Worm (Caenorhabditis elegans) whole organism, L1 larva: Measurements from ENCODE around the gene nhr-14.

ENCODE experiments used
- C34B4.2 ChIP-seq: sonication (generic microtip); optimal IDR thresholded peaks from 2 replicates; lab custom pipeline; 2017; ENCODE audit warnings: mild to moderate bottlenecking, missing genetic modification characterization, missing compliant biosample characterization
- F16B12.6 ChIP-seq: fragments of 150-350 bp; optimal IDR thresholded peaks from 2 replicates; lab custom pipeline; 2014; ENCODE audit warnings: missing biosample characterization, missing genetic modification characterization
- Y116A8C.19 ChIP-seq: sonication (generic microtip); optimal IDR thresholded peaks from 2 replicates; lab custom pipeline; 2016; ENCODE audit warnings: missing compliant biosample characterization, missing genetic modification characterization, borderline replicate concordance
- aha-1 ChIP-seq: fragments of 150-350 bp; optimal IDR thresholded peaks from 2 replicates; lab custom pipeline; 2014; ENCODE audit warnings: missing biosample characterization, missing genetic modification characterization
- alr-1 ChIP-seq: fragments of 200-800 bp; sonication (Bioruptor generic); optimal IDR thresholded peaks from 2 replicates; lab custom pipeline; 2018; ENCODE audit warnings: borderline replicate concordance, mild to moderate bottlenecking, missing genetic modification characterization, missing compliant biosample characterization
- aly-2 ChIP-seq: fragments of 150-350 bp; optimal IDR thresholded peaks from 2 replicates; lab custom pipeline; 2014; ENCODE audit warnings: missing biosample characterization, missing genetic modification characterization
- blmp-1 ChIP-seq: fragments of 150-350 bp; optimal IDR thresholded peaks from 2 replicates; lab custom pipeline; 2014; ENCODE audit warnings: missing biosample characterization, missing genetic modification characterization
- ceh-8 ChIP-seq: fragments of 200-800 bp; sonication (Bioruptor generic); optimal IDR thresholded peaks from 2 replicates; lab custom pipeline; 2018; ENCODE audit warnings: mild to moderate bottlenecking, missing genetic modification characterization, moderate library complexity, missing compliant biosample characterization
- ceh-82 ChIP-seq, 3 experiments: fragments of 150-350 bp in 1 of 3; sonication (generic microtip) in 2 of 3; optimal IDR thresholded peaks; 2 replicates each; lab custom pipeline; 2014 to 2017; ENCODE audit warnings: missing biosample characterization in 3 of 3, missing genetic modification characterization in 3 of 3
- ceh-90 ChIP-seq: sonication (generic microtip); optimal IDR thresholded peaks from 2 replicates; lab custom pipeline; 2016; ENCODE audit warnings: missing genetic modification characterization, missing compliant biosample characterization
- egl-13 ChIP-seq: sonication (generic microtip); optimal IDR thresholded peaks from 2 replicates; lab custom pipeline; 2016; ENCODE audit warnings: missing genotype, missing genetic modification reagents, missing genetic modification characterization, missing compliant biosample characterization
- egl-27 ChIP-seq, 2 experiments: fragments of 150-350 bp in 1 of 2; sonication (generic microtip); optimal IDR thresholded peaks; 3 replicates each; lab custom pipeline; 2017 to 2018; ENCODE audit warnings: missing biosample characterization in 2 of 2, missing genetic modification characterization in 2 of 2, missing genetic modification reagents in 2 of 2
- elt-2 ChIP-seq: sonication (generic microtip); optimal IDR thresholded peaks from 2 replicates; lab custom pipeline; 2016; ENCODE audit warnings: missing genetic modification characterization, mild to moderate bottlenecking, inconsistent platforms, missing compliant biosample characterization, missing genetic modification reagents
- elt-3 ChIP-seq, 6 experiments: fragments of 150-350 bp in 1 of 6; sonication (generic microtip); optimal IDR thresholded peaks; 2 replicates each; lab custom pipeline; 2017 to 2018; ENCODE audit warnings: missing biosample characterization in 6 of 6, missing genetic modification characterization in 6 of 6, inconsistent platforms in 1 of 6
- fkh-4 ChIP-seq: sonication (generic microtip); optimal IDR thresholded peaks from 2 replicates; lab custom pipeline; 2016; ENCODE audit warnings: missing compliant biosample characterization, missing genetic modification characterization, borderline replicate concordance
- fos-1 ChIP-seq: fragments of 150-350 bp; optimal IDR thresholded peaks from 2 replicates; lab custom pipeline; 2014; ENCODE audit warnings: missing biosample characterization, missing genetic modification characterization
- hlh-17 ChIP-seq: fragments of 200-800 bp; sonication (Bioruptor generic); optimal IDR thresholded peaks from 2 replicates; lab custom pipeline; 2018; ENCODE audit warnings: missing genetic modification characterization, mild to moderate bottlenecking, missing compliant biosample characterization, moderate library complexity, borderline replicate concordance
- hpl-2 ChIP-seq: fragments of 150-350 bp; optimal IDR thresholded peaks from 2 replicates; lab custom pipeline; 2014; ENCODE audit warnings: missing biosample characterization, missing genetic modification reagents, missing genetic modification characterization
- irx-1 ChIP-seq: sonication (generic microtip); optimal IDR thresholded peaks from 2 replicates; lab custom pipeline; 2016; ENCODE audit warnings: missing genetic modification characterization, missing compliant biosample characterization
- jun-1 ChIP-seq: fragments of 150-350 bp; optimal IDR thresholded peaks from 2 replicates; lab custom pipeline; 2014; ENCODE audit warnings: missing biosample characterization, missing genetic modification reagents, missing genetic modification characterization
- lin-15B ChIP-seq: fragments of 150-350 bp; sonication (generic microtip); optimal IDR thresholded peaks from 3 replicates; lab custom pipeline; 2014; ENCODE audit warnings: missing biosample characterization, missing genetic modification characterization
- lin-35 ChIP-seq, 2 experiments: fragments of 150-350 bp; optimal IDR thresholded peaks; 2 replicates each; lab custom pipeline; 2014; ENCODE audit warnings: missing biosample characterization in 2 of 2, missing genetic modification characterization in 2 of 2, missing genetic modification reagents in 2 of 2
- lir-3 ChIP-seq: sonication (generic microtip); optimal IDR thresholded peaks from 2 replicates; lab custom pipeline; 2016; ENCODE audit warnings: mild to moderate bottlenecking, missing genetic modification characterization, moderate library complexity, missing compliant biosample characterization; ENCODE audit not compliant: poor library complexity
- lsy-2 ChIP-seq, 2 experiments: fragments of 150-350 bp; optimal IDR thresholded peaks; 2 replicates each; lab custom pipeline; 2014; ENCODE audit warnings: missing biosample characterization in 2 of 2, missing genetic modification characterization in 2 of 2
- mab-9 ChIP-seq: fragments of 200-800 bp; sonication (Bioruptor generic); IDR thresholded peaks from 2 replicates; pipeline ENCODE4 v1.3.6; 2022; ENCODE audit warnings: missing genetic modification reagents, missing genetic modification characterization, missing compliant biosample characterization
- mdl-1 ChIP-seq, 2 experiments: fragments of 150-350 bp; optimal IDR thresholded peaks; 2 replicates each; lab custom pipeline; 2014 to 2017; ENCODE audit warnings: missing biosample characterization in 2 of 2, missing genetic modification characterization in 2 of 2, inconsistent platforms in 1 of 2
- mep-1 ChIP-seq: fragments of 150-350 bp; optimal IDR thresholded peaks from 2 replicates; lab custom pipeline; 2014; ENCODE audit warnings: missing biosample characterization, missing genetic modification characterization
- nhr-11 ChIP-seq: fragments of 150-350 bp; optimal IDR thresholded peaks from 2 replicates; lab custom pipeline; 2014; ENCODE audit warnings: missing biosample characterization, missing genetic modification characterization
- nhr-12 ChIP-seq: sonication (generic microtip); optimal IDR thresholded peaks from 2 replicates; lab custom pipeline; 2017; ENCODE audit warnings: missing biosample characterization, missing genetic modification characterization
- nhr-19 ChIP-seq: fragments of 200-800 bp; sonication (Bioruptor generic); conservative IDR thresholded peaks from 2 replicates; pipeline ENCODE4 v1.3.6; 2022; ENCODE audit warnings: missing genetic modification characterization, missing compliant biosample characterization
- nhr-28 ChIP-seq: fragments of 150-350 bp; optimal IDR thresholded peaks from 2 replicates; lab custom pipeline; 2014; ENCODE audit warnings: missing biosample characterization, missing genetic modification characterization
- nhr-47 ChIP-seq: sonication (generic microtip); optimal IDR thresholded peaks from 2 replicates; lab custom pipeline; 2016; ENCODE audit warnings: mild to moderate bottlenecking, missing genetic modification characterization, moderate library complexity, missing compliant biosample characterization
- nhr-71 ChIP-seq: sonication (generic microtip); optimal IDR thresholded peaks from 2 replicates; lab custom pipeline; 2016; ENCODE audit warnings: mild to moderate bottlenecking, missing genetic modification characterization, moderate library complexity, missing compliant biosample characterization
- nhr-76 ChIP-seq: sonication (generic microtip); optimal IDR thresholded peaks from 2 replicates; lab custom pipeline; 2017; ENCODE audit warnings: missing biosample characterization, missing genetic modification characterization
- nhr-84 ChIP-seq: sonication (generic microtip); optimal IDR thresholded peaks from 2 replicates; lab custom pipeline; 2017; ENCODE audit warnings: missing biosample characterization, missing genetic modification characterization
- nhr-85 ChIP-seq: sonication (generic microtip); peaks from one replicate; lab custom pipeline; 2016; ENCODE audit warnings: missing genetic modification characterization, inconsistent platforms, missing compliant biosample characterization
- nhr-90 ChIP-seq: sonication (generic microtip); optimal IDR thresholded peaks from 2 replicates; lab custom pipeline; 2016; ENCODE audit warnings: mild to moderate bottlenecking, missing genetic modification characterization, missing compliant biosample characterization; ENCODE audit not compliant: poor library complexity
- pax-3 ChIP-seq: fragments of 200-800 bp; sonication (Bioruptor generic); optimal IDR thresholded peaks from 2 replicates; lab custom pipeline; 2018; ENCODE audit warnings: mild to moderate bottlenecking, missing genetic modification characterization, moderate library complexity, missing compliant biosample characterization
- rnt-1 ChIP-seq: sonication (generic microtip); optimal IDR thresholded peaks from 2 replicates; lab custom pipeline; 2016; ENCODE audit warnings: mild to moderate bottlenecking, missing genetic modification characterization, moderate library complexity, missing compliant biosample characterization
- snu-23 ChIP-seq: sonication (generic microtip); optimal IDR thresholded peaks from 2 replicates; lab custom pipeline; 2016; ENCODE audit warnings: missing genetic modification characterization, missing compliant biosample characterization
- sox-4 ChIP-seq: sonication (generic microtip); optimal IDR thresholded peaks from 2 replicates; lab custom pipeline; 2016; ENCODE audit warnings: missing genetic modification characterization, missing compliant biosample characterization
- sptf-1 ChIP-seq: fragments of 150-350 bp; optimal IDR thresholded peaks from 2 replicates; lab custom pipeline; 2014; ENCODE audit warnings: missing biosample characterization, missing genetic modification characterization
- sup-37 ChIP-seq: fragments of 200-800 bp; sonication (Bioruptor generic); optimal IDR thresholded peaks from 2 replicates; lab custom pipeline; 2018; ENCODE audit warnings: mild to moderate bottlenecking, missing genetic modification characterization, missing compliant biosample characterization
- swsn-7 ChIP-seq: sonication (generic microtip); optimal IDR thresholded peaks from 2 replicates; lab custom pipeline; 2016; ENCODE audit warnings: missing genetic modification characterization, missing compliant biosample characterization
- tbx-2 ChIP-seq: sonication (generic microtip); optimal IDR thresholded peaks from 2 replicates; lab custom pipeline; 2016; ENCODE audit warnings: missing genetic modification characterization, missing compliant biosample characterization
- unc-62 ChIP-seq: fragments of 150-350 bp; optimal IDR thresholded peaks from 2 replicates; lab custom pipeline; 2014; ENCODE audit warnings: missing biosample characterization, missing genetic modification reagents, missing genetic modification characterization
- unc-98 ChIP-seq: fragments of 200-800 bp; sonication (Bioruptor generic); IDR thresholded peaks from 2 replicates; pipeline ENCODE4 v1.3.6; 2022; ENCODE audit warnings: missing genetic modification characterization, missing compliant biosample characterization
- vab-15 ChIP-seq: sonication (generic microtip); optimal IDR thresholded peaks from 2 replicates; lab custom pipeline; 2017; ENCODE audit warnings: missing genotype, mild to moderate bottlenecking, missing genetic modification characterization, missing compliant biosample characterization
- xbp-1 ChIP-seq: sonication (generic microtip); optimal IDR thresholded peaks from 2 replicates; lab custom pipeline; 2016; ENCODE audit warnings: missing genetic modification characterization, missing compliant biosample characterization
- zag-1 ChIP-seq: fragments of 150-350 bp; optimal IDR thresholded peaks from 2 replicates; lab custom pipeline; 2014; ENCODE audit warnings: missing biosample characterization, missing genetic modification characterization
- zip-4 ChIP-seq: fragments of 200-800 bp; sonication (Bioruptor generic); optimal IDR thresholded peaks from 2 replicates; lab custom pipeline; 2018; ENCODE audit warnings: mild to moderate bottlenecking, missing genetic modification characterization, moderate library complexity, missing compliant biosample characterization
- ztf-4 ChIP-seq: fragments of 150-350 bp; optimal IDR thresholded peaks from 2 replicates; lab custom pipeline; 2014; ENCODE audit warnings: missing biosample characterization, missing genetic modification characterization

The nhr-14 gene

ce11 chrX:8481716-8482115 lies 5.7 kb upstream of the nhr-14 start (continued):
- TF ChIP-seq ztf-4 (no peak), mdl-1 (tag; optimal IDR thresholded peaks at IDR 0.05; lab: Kevin White, UChicago) (no peak), nhr-11 (no peak), zag-1 (tag; lab: Kevin White, UChicago) (no peak), hpl-2 (no peak), swsn-7 (tag; lab: Kevin White, UChicago) (peak; percentile 17), nhr-84 (tag; lab: Kevin White, UChicago) (no peak), xbp-1 (tag; lab: Kevin White, UChicago) (no peak), nhr-85 (tag; lab: Kevin White, UChicago) (no peak), jun-1 (no peak), Y116A8C.19 (tag; lab: Kevin White, UChicago) (no peak), snu-23 (peak; percentile 33), ceh-8 (no peak), elt-3 (tag; optimal IDR thresholded peaks at IDR 0.05; lab: Kevin White, UChicago) (no peak), pax-3 (tag; lab: Kevin White, UChicago) (no peak), egl-27 (tag; optimal IDR thresholded peaks at IDR 0.05; lab: Kevin White, UChicago) (no peak), mep-1 (tag; lab: Kevin White, UChicago) (no peak), unc-62 (no peak), zip-4 (GFP tag; lab: Kevin White, UChicago) (no peak), sup-37 (GFP tag; lab: Kevin White, UChicago) (no peak), nhr-28 (tag; lab: Kevin White, UChicago) (no peak), lin-15B (no peak), alr-1 (tag; lab: Kevin White, UChicago) (no peak), egl-13 (tag; lab: Kevin White, UChicago) (no peak), aly-2 (tag; lab: Kevin White, UChicago) (no peak), C34B4.2 (tag; lab: Kevin White, UChicago) (no peak), ceh-90 (tag; lab: Kevin White, UChicago) (no peak), nhr-47 (peak; percentile 27), fos-1 (tag; lab: Kevin White, UChicago) (no peak), nhr-12 (tag; lab: Kevin White, UChicago) (no peak), blmp-1 (no peak), nhr-71 (tag; lab: Kevin White, UChicago) (peak; percentile 84), hlh-17 (GFP tag; lab: Kevin White, UChicago) (no peak), elt-2 (tag; lab: Kevin White, UChicago) (no peak), mab-9 (GFP tag; lab: Robert Waterston, UW) (no peak), nhr-76 (tag; lab: Kevin White, UChicago) (no peak), vab-15 (tag; lab: Kevin White, UChicago) (no peak), ceh-82 (tag; optimal IDR thresholded peaks at IDR 0.05; lab: Kevin White, UChicago) (peak in 1 of 3 experiments; percentile 16), tbx-2 (tag; lab: Kevin White, UChicago) (no peak), F16B12.6 (tag; lab: Kevin White, UChicago) (no peak), lsy-2 (tag; optimal IDR thresholded peaks at IDR 0.05; lab: Kevin White, UChicago) (peak in 1 of 2 experiments; percentile 6), lin-35 (GFP tag; optimal IDR thresholded peaks at IDR 0.05; lab: Kevin White, UChicago) (no peak), rnt-1 (tag; lab: Kevin White, UChicago) (peak; percentile 51), aha-1 (tag; lab: Kevin White, UChicago) (no peak), fkh-4 (no peak), sptf-1 (tag; lab: Kevin White, UChicago) (no peak), sox-4 (tag; lab: Kevin White, UChicago) (no peak), unc-98 (GFP tag; lab: Robert Waterston, UW) (no peak), nhr-19 (GFP tag; lab: Robert Waterston, UW) (peak; percentile 24; the same call in 1 of the 2 replicates), nhr-90 (tag; lab: Kevin White, UChicago) (no peak), irx-1 (tag; lab: Kevin White, UChicago) (no peak), lir-3 (tag; lab: Kevin White, UChicago) (no peak)
- TF ChIP-seq, all 84 proteins: peak for 13
